Worm (Caenorhabditis elegans) whole organism, L1 larva: ENCODE measurements around the gene sra-26.

ENCODE experiments used
- C34B4.2 ChIP-seq: sonication (generic microtip); optimal IDR thresholded peaks from 2 replicates; lab custom pipeline; 2017; ENCODE audit warnings: mild to moderate bottlenecking, missing genetic modification characterization, missing compliant biosample characterization
- F16B12.6 ChIP-seq: fragments of 150-350 bp; optimal IDR thresholded peaks from 2 replicates; lab custom pipeline; 2014; ENCODE audit warnings: missing biosample characterization, missing genetic modification characterization
- aha-1 ChIP-seq: fragments of 150-350 bp; optimal IDR thresholded peaks from 2 replicates; lab custom pipeline; 2014; ENCODE audit warnings: missing biosample characterization, missing genetic modification characterization
- ama-1 ChIP-seq: fragments of 150-350 bp; optimal IDR thresholded peaks from 2 replicates; lab custom pipeline; 2014
- blmp-1 ChIP-seq: fragments of 150-350 bp; optimal IDR thresholded peaks from 2 replicates; lab custom pipeline; 2014; ENCODE audit warnings: missing biosample characterization, missing genetic modification characterization
- ceh-63 ChIP-seq: fragments of 200-800 bp; sonication (Bioruptor generic); optimal IDR thresholded peaks from 2 replicates; lab custom pipeline; 2018; ENCODE audit warnings: mild to moderate bottlenecking, missing genetic modification characterization, missing compliant biosample characterization
- ceh-8 ChIP-seq: fragments of 200-800 bp; sonication (Bioruptor generic); optimal IDR thresholded peaks from 2 replicates; lab custom pipeline; 2018; ENCODE audit warnings: mild to moderate bottlenecking, missing genetic modification characterization, moderate library complexity, missing compliant biosample characterization
- dpl-1 ChIP-seq, 3 experiments: fragments of 150-350 bp in 2 of 3; sonication (generic microtip) in 1 of 3; optimal IDR thresholded peaks; 2 replicates each; lab custom pipeline; 2014 to 2017; ENCODE audit warnings: missing biosample characterization in 3 of 3, missing genetic modification characterization in 3 of 3, missing genetic modification reagents in 3 of 3
- dsc-1 ChIP-seq: sonication (generic microtip); optimal IDR thresholded peaks from 2 replicates; lab custom pipeline; 2016; ENCODE audit warnings: mild to moderate bottlenecking, missing genetic modification characterization, missing compliant biosample characterization
- efl-1 ChIP-seq, 4 experiments: fragments of 150-350 bp; optimal IDR thresholded peaks in 3 of 4; peaks in 1 of 4; 1 replicate in 1 of 4; 2 replicates in 3 of 4; lab custom pipeline; 2014; ENCODE audit warnings: missing biosample characterization in 2 of 4, missing genetic modification characterization in 2 of 4, missing genetic modification reagents in 2 of 4
- efl-3 ChIP-seq: fragments of 200-800 bp; sonication (Bioruptor generic); optimal IDR thresholded peaks from 2 replicates; lab custom pipeline; 2018; ENCODE audit warnings: mild to moderate bottlenecking, missing genetic modification characterization, missing compliant biosample characterization
- elt-2 ChIP-seq: sonication (generic microtip); optimal IDR thresholded peaks from 2 replicates; lab custom pipeline; 2016; ENCODE audit warnings: missing genetic modification characterization, mild to moderate bottlenecking, inconsistent platforms, missing compliant biosample characterization, missing genetic modification reagents
- elt-3 ChIP-seq, 6 experiments: fragments of 150-350 bp in 1 of 6; sonication (generic microtip); optimal IDR thresholded peaks; 2 replicates each; lab custom pipeline; 2017 to 2018; ENCODE audit warnings: missing biosample characterization in 6 of 6, missing genetic modification characterization in 6 of 6, inconsistent platforms in 1 of 6
- ets-5 ChIP-seq: fragments of 200-800 bp; sonication (Bioruptor generic); IDR thresholded peaks from 2 replicates; pipeline ENCODE4 v1.3.6; 2022; ENCODE audit warnings: missing genetic modification characterization, missing compliant biosample characterization
- fkh-10 ChIP-seq: sonication (generic microtip); optimal IDR thresholded peaks from 2 replicates; lab custom pipeline; 2017; ENCODE audit warnings: missing biosample characterization, missing genetic modification reagents, missing genetic modification characterization
- fkh-8 ChIP-seq: sonication (generic microtip); optimal IDR thresholded peaks from 2 replicates; lab custom pipeline; 2016; ENCODE audit warnings: mild to moderate bottlenecking, missing genetic modification characterization, missing compliant biosample characterization
- grh-1 ChIP-seq: fragments of 200-800 bp; sonication (Bioruptor generic); IDR thresholded peaks from 2 replicates; pipeline ENCODE4 v1.3.6; 2022; ENCODE audit warnings: missing genetic modification reagents, missing genetic modification characterization, missing compliant biosample characterization
- hlh-4 ChIP-seq: sonication (generic microtip); optimal IDR thresholded peaks from 2 replicates; lab custom pipeline; 2016; ENCODE audit warnings: mild to moderate bottlenecking, missing genetic modification characterization, missing compliant biosample characterization
- irx-1 ChIP-seq: sonication (generic microtip); optimal IDR thresholded peaks from 2 replicates; lab custom pipeline; 2016; ENCODE audit warnings: missing genetic modification characterization, missing compliant biosample characterization
- isw-1 ChIP-seq: fragments of 200-800 bp; sonication (Bioruptor generic); IDR thresholded peaks from 2 replicates; pipeline ENCODE4 v1.3.6; 2022; ENCODE audit warnings: missing genetic modification characterization, missing compliant biosample characterization
- jun-1 ChIP-seq: fragments of 150-350 bp; optimal IDR thresholded peaks from 2 replicates; lab custom pipeline; 2014; ENCODE audit warnings: missing biosample characterization, missing genetic modification reagents, missing genetic modification characterization
- lin-14 ChIP-seq: fragments of 200-800 bp; sonication (Bioruptor generic); optimal IDR thresholded peaks from 2 replicates; lab custom pipeline; 2018; ENCODE audit warnings: mild to moderate bottlenecking, missing genetic modification characterization, moderate library complexity, missing compliant biosample characterization
- lin-35 ChIP-seq, 2 experiments: fragments of 150-350 bp; optimal IDR thresholded peaks; 2 replicates each; lab custom pipeline; 2014; ENCODE audit warnings: missing biosample characterization in 2 of 2, missing genetic modification characterization in 2 of 2, missing genetic modification reagents in 2 of 2
- lsy-2 ChIP-seq, 2 experiments: fragments of 150-350 bp; optimal IDR thresholded peaks; 2 replicates each; lab custom pipeline; 2014; ENCODE audit warnings: missing biosample characterization in 2 of 2, missing genetic modification characterization in 2 of 2
- mdl-1 ChIP-seq, 2 experiments: fragments of 150-350 bp; optimal IDR thresholded peaks; 2 replicates each; lab custom pipeline; 2014 to 2017; ENCODE audit warnings: missing biosample characterization in 2 of 2, missing genetic modification characterization in 2 of 2, inconsistent platforms in 1 of 2
- mef-2 ChIP-seq: fragments of 150-350 bp; optimal IDR thresholded peaks from 2 replicates; lab custom pipeline; 2014; ENCODE audit warnings: missing biosample characterization, missing genetic modification characterization
- nhr-11 ChIP-seq: fragments of 150-350 bp; optimal IDR thresholded peaks from 2 replicates; lab custom pipeline; 2014; ENCODE audit warnings: missing biosample characterization, missing genetic modification characterization
- nhr-19 ChIP-seq: fragments of 200-800 bp; sonication (Bioruptor generic); conservative IDR thresholded peaks from 2 replicates; pipeline ENCODE4 v1.3.6; 2022; ENCODE audit warnings: missing genetic modification characterization, missing compliant biosample characterization
- nhr-20 ChIP-seq: sonication (generic microtip); optimal IDR thresholded peaks from 2 replicates; lab custom pipeline; 2016; ENCODE audit warnings: mild to moderate bottlenecking, missing genetic modification characterization, missing compliant biosample characterization
- nhr-237 ChIP-seq: fragments of 150-350 bp; optimal IDR thresholded peaks from 2 replicates; lab custom pipeline; 2014; ENCODE audit warnings: missing biosample characterization, missing genetic modification characterization
- nhr-71 ChIP-seq: sonication (generic microtip); optimal IDR thresholded peaks from 2 replicates; lab custom pipeline; 2016; ENCODE audit warnings: mild to moderate bottlenecking, missing genetic modification characterization, moderate library complexity, missing compliant biosample characterization
- nhr-76 ChIP-seq: sonication (generic microtip); optimal IDR thresholded peaks from 2 replicates; lab custom pipeline; 2017; ENCODE audit warnings: missing biosample characterization, missing genetic modification characterization
- nhr-77 ChIP-seq: fragments of 150-350 bp; optimal IDR thresholded peaks from 2 replicates; lab custom pipeline; 2014; ENCODE audit warnings: missing biosample characterization, missing genetic modification characterization
- skn-1 ChIP-seq: fragments of 150-350 bp; optimal IDR thresholded peaks from 2 replicates; lab custom pipeline; 2014; ENCODE audit warnings: missing biosample characterization, missing genetic modification characterization
- snu-23 ChIP-seq: sonication (generic microtip); optimal IDR thresholded peaks from 2 replicates; lab custom pipeline; 2016; ENCODE audit warnings: missing genetic modification characterization, missing compliant biosample characterization
- tbx-2 ChIP-seq: sonication (generic microtip); optimal IDR thresholded peaks from 2 replicates; lab custom pipeline; 2016; ENCODE audit warnings: missing genetic modification characterization, missing compliant biosample characterization
- unc-30 ChIP-seq: sonication (generic microtip); optimal IDR thresholded peaks from 2 replicates; lab custom pipeline; 2017; ENCODE audit warnings: missing biosample characterization, missing genetic modification characterization
- unc-86 ChIP-seq: sonication (generic microtip); optimal IDR thresholded peaks from 2 replicates; lab custom pipeline; 2016; ENCODE audit warnings: missing genetic modification characterization, missing compliant biosample characterization
- vab-15 ChIP-seq: sonication (generic microtip); optimal IDR thresholded peaks from 2 replicates; lab custom pipeline; 2017; ENCODE audit warnings: missing genotype, mild to moderate bottlenecking, missing genetic modification characterization, missing compliant biosample characterization
- xbp-1 ChIP-seq: sonication (generic microtip); optimal IDR thresholded peaks from 2 replicates; lab custom pipeline; 2016; ENCODE audit warnings: missing genetic modification characterization, missing compliant biosample characterization
- ztf-11 ChIP-seq, 2 experiments: sonication (generic microtip); optimal IDR thresholded peaks; 2 replicates each; lab custom pipeline; 2016 to 2017; ENCODE audit warnings: missing genetic modification characterization in 2 of 2, missing biosample characterization in 1 of 2, missing compliant biosample characterization in 1 of 2
- ztf-4 ChIP-seq: fragments of 150-350 bp; optimal IDR thresholded peaks from 2 replicates; lab custom pipeline; 2014; ENCODE audit warnings: missing biosample characterization, missing genetic modification characterization

The sra-26 gene

DNA sequence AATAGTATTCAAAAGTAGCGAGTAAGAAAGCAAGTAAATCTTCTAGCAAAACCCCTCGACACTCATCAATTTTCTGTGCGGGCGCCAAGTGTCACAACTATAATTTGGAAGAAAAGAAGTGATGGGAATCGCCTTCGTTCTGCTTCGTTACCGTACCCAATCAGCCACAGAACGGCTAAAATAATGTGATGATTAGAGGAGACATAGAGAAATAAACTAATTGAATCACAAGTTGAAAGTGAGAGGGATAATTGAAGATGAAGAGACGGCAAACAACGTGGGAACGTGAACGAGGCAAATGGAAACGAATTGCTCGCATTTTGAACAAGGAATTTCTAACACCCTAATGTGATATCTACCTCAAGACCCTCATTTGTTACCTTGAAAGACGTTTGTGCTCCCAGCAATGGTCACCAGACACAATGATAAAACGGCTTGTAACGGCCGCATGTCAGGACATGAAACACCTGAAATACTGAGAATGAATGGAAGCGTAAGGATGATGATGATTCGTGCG lies 8.9 kb downstream of the sra-26 start, which contains the start of gene T19D12.6:
Gene T19D12.6, minus strand, starts transcription at position 467 of the 517 bp plus-strand sequence.
- TF ChIP-seq C34B4.2 (tag; lab: Kevin White, UChicago) (no peak), vab-15 (tag; lab: Kevin White, UChicago) (no peak), lin-14 (GFP tag; lab: Kevin White, UChicago) (peak; percentile 57), efl-1 (optimal IDR thresholded peaks at IDR 0.05; lab: Kevin White, UChicago) (no peak), efl-1 (GFP tag; optimal IDR thresholded peaks at IDR 0.05 in 1 of 2; lab: Kevin White, UChicago) (peak in 1 of 2 experiments; percentile 82), snu-23 (GFP tag; lab: Kevin White, UChicago) (no peak), ztf-4 (tag; lab: Kevin White, UChicago) (no peak), nhr-237 (tag; lab: Kevin White, UChicago) (no peak), lsy-2 (tag; optimal IDR thresholded peaks at IDR 0.05; lab: Kevin White, UChicago) (peak in 1 of 2 experiments; percentile 50), mef-2 (tag; lab: Kevin White, UChicago) (no peak), lin-35 (GFP tag; optimal IDR thresholded peaks at IDR 0.05; lab: Kevin White, UChicago) (no peak), fkh-10 (no peak), unc-30 (no peak), nhr-71 (no peak), F16B12.6 (tag; lab: Kevin White, UChicago) (no peak), elt-2 (tag; lab: Kevin White, UChicago) (no peak), blmp-1 (peak; percentile 11), fkh-8 (peak; percentile 60), irx-1 (tag; lab: Kevin White, UChicago) (no peak), nhr-20 (no peak), isw-1 (no peak), nhr-76 (tag; lab: Kevin White, UChicago) (no peak), ets-5 (GFP tag; lab: Robert Waterston, UW) (no peak)

DNA sequence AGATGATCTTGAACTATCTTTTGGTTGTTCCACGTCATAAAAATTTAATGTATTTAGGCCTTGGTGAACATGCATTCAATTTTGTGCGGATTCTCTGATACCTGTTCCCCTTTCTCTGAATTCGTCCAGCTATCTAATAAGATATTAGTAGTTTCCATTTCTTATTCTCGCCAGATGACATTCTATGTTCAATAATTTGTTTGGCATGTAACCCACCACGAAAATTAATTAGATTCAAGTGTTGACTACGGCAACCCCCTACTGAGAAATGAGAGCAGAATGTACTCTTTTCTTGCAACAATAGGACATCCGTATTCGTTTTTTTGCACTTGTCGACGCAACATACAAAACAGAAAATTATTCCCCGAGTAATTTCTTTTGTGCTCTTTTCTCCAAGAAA lies 9.4 kb downstream of the sra-26 start:
- no peak for TF ChIP-seq ceh-8 (GFP tag; lab: Kevin White, UChicago)
- TF ChIP-seq nhr-11 (tag; lab: Kevin White, UChicago), result no peak
- TF ChIP-seq aha-1 (tag; lab: Kevin White, UChicago), result no peak
- no peak for TF ChIP-seq ceh-63
- TF ChIP-seq ama-1 (lab: Kevin White, UChicago), result no peak
- TF ChIP-seq dsc-1, result peak; percentile 53
- TF ChIP-seq fkh-10, result peak; percentile 20
- TF ChIP-seq elt-3 (tag; optimal IDR thresholded peaks at IDR 0.05; lab: Kevin White, UChicago), result no peak
- TF ChIP-seq skn-1 (tag; lab: Kevin White, UChicago), result no peak
- TF ChIP-seq dpl-1 (GFP tag; optimal IDR thresholded peaks at IDR 0.05; lab: Kevin White, UChicago), result no peak
- TF ChIP-seq mef-2 (tag; lab: Kevin White, UChicago), result no peak
- no peak for TF ChIP-seq tbx-2 (tag; lab: Kevin White, UChicago)
- TF ChIP-seq F16B12.6 (tag; lab: Kevin White, UChicago), result no peak

DNA sequence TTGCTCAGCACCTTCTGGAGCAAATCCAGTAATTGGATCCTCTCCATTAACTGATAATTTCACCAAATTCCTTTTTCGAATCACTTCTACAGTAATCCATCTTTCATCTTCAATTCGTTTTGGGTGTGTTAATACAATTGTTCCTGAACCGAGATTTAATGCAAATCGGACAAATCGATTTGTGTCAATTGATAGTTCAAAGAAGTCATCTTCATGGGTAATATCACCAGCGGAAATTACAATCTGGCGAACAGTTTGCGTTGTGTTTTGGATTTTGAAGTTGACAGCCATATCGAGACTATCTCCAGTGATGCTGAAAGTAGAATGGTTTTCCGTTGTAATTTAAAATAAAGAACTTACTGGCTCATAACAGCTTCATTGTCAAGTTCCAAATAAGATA lies 13.8 kb downstream of the sra-26 start:
- TF ChIP-seq tbx-2 (tag; lab: Kevin White, UChicago) (no peak), vab-15 (tag; lab: Kevin White, UChicago) (no peak), ztf-11 (tag; optimal IDR thresholded peaks at IDR 0.05; lab: Kevin White, UChicago) (no peak), nhr-71 (no peak), hlh-4 (tag; lab: Kevin White, UChicago) (no peak), unc-30 (no peak), grh-1 (GFP tag; lab: Robert Waterston, UW) (no peak), lin-14 (GFP tag; lab: Kevin White, UChicago) (no peak), mdl-1 (tag; optimal IDR thresholded peaks at IDR 0.05; lab: Kevin White, UChicago) (no peak), nhr-19 (no peak), elt-3 (tag; optimal IDR thresholded peaks at IDR 0.05; lab: Kevin White, UChicago) (no peak), irx-1 (tag; lab: Kevin White, UChicago) (no peak), unc-86 (no peak), xbp-1 (tag; lab: Kevin White, UChicago) (no peak), jun-1 (tag; lab: Kevin White, UChicago) (no peak), efl-3 (GFP tag; lab: Kevin White, UChicago) (no peak), nhr-77 (no peak), fkh-10 (no peak), blmp-1 (no peak), ceh-8 (GFP tag; lab: Kevin White, UChicago) (no peak)
